Worm (Caenorhabditis elegans) whole organism, mixed stage, embryonic: ENCODE measurements around the gene pals-32.

Source experiments
- blmp-1 ChIP-seq: fragments of 150-350 bp; optimal IDR thresholded peaks from 2 replicates; lab custom pipeline; 2014; ENCODE audit warnings: missing biosample characterization, missing genetic modification characterization
- ceh-43 ChIP-seq: fragments of 200-800 bp; sonication (Bioruptor generic); optimal IDR thresholded peaks from 2 replicates; lab custom pipeline; 2018; ENCODE audit warnings: mild to moderate bottlenecking, missing genetic modification characterization, moderate library complexity, missing compliant biosample characterization
- ceh-83 ChIP-seq: fragments of 200-800 bp; sonication (Bioruptor generic); optimal IDR thresholded peaks from 2 replicates; lab custom pipeline; 2018; ENCODE audit warnings: mild to moderate bottlenecking, missing genetic modification characterization, missing compliant biosample characterization
- ces-1 ChIP-seq: fragments of 150-350 bp; optimal IDR thresholded peaks from 2 replicates; lab custom pipeline; 2014; ENCODE audit warnings: missing biosample characterization, missing genetic modification reagents, missing genetic modification characterization
- cnd-1 ChIP-seq: fragments of 200-800 bp; sonication (Bioruptor generic); optimal IDR thresholded peaks from 2 replicates; lab custom pipeline; 2018; ENCODE audit warnings: mild to moderate bottlenecking, missing genetic modification characterization, missing compliant biosample characterization
- elt-1 ChIP-seq: sonication (generic microtip); optimal IDR thresholded peaks from 2 replicates; lab custom pipeline; 2017; ENCODE audit warnings: missing genetic modification characterization, mild to moderate bottlenecking, missing compliant biosample characterization, antibody characterized with exemption, moderate library complexity, borderline replicate concordance; ENCODE audit not compliant: insufficient read depth
- elt-3 ChIP-seq: fragments of 150-350 bp; optimal IDR thresholded peaks from 2 replicates; lab custom pipeline; 2014; ENCODE audit warnings: missing biosample characterization, missing genetic modification characterization
- flh-1 ChIP-seq: fragments of 200-800 bp; sonication (Bioruptor generic); optimal IDR thresholded peaks from 2 replicates; lab custom pipeline; 2018; ENCODE audit warnings: mild to moderate bottlenecking, missing genetic modification characterization, moderate library complexity, missing compliant biosample characterization
- ham-2 ChIP-seq: fragments of 200-800 bp; sonication (Bioruptor generic); optimal IDR thresholded peaks from 2 replicates; lab custom pipeline; 2018; ENCODE audit warnings: mild to moderate bottlenecking, missing genetic modification characterization, missing compliant biosample characterization
- lin-13 ChIP-seq: fragments of 150-350 bp; optimal IDR thresholded peaks from 2 replicates; lab custom pipeline; 2014; ENCODE audit warnings: missing biosample characterization, missing genetic modification characterization
- mab-5 ChIP-seq: fragments of 150-350 bp; optimal IDR thresholded peaks from 2 replicates; lab custom pipeline; 2014; ENCODE audit warnings: missing biosample characterization, missing genetic modification characterization
- mep-1 ChIP-seq: fragments of 150-350 bp; optimal IDR thresholded peaks from 2 replicates; lab custom pipeline; 2017; ENCODE audit warnings: missing biosample characterization, missing genetic modification reagents, missing genetic modification characterization, inconsistent platforms
- mls-2 ChIP-seq: sonication (generic microtip); optimal IDR thresholded peaks from 2 replicates; lab custom pipeline; 2016; ENCODE audit warnings: mild to moderate bottlenecking, missing genetic modification characterization, moderate library complexity, missing compliant biosample characterization
- nhr-12 ChIP-seq: fragments of 150-350 bp; optimal IDR thresholded peaks from 2 replicates; lab custom pipeline; 2014; ENCODE audit warnings: missing biosample characterization, missing genetic modification characterization
- nhr-2 ChIP-seq: fragments of 150-350 bp; optimal IDR thresholded peaks from 2 replicates; lab custom pipeline; 2014; ENCODE audit warnings: missing biosample characterization, missing genetic modification characterization
- nhr-28 ChIP-seq: fragments of 150-350 bp; optimal IDR thresholded peaks from 2 replicates; lab custom pipeline; 2014; ENCODE audit warnings: missing biosample characterization, missing genetic modification characterization
- nhr-76 ChIP-seq: sonication (generic microtip); optimal IDR thresholded peaks from 2 replicates; lab custom pipeline; 2017; ENCODE audit warnings: missing biosample characterization, missing genetic modification characterization
- pha-4 ChIP-seq: fragments of 150-350 bp; optimal IDR thresholded peaks from 2 replicates; lab custom pipeline; 2018; ENCODE audit warnings: missing biosample characterization, missing genetic modification reagents, missing genetic modification characterization
- sem-2 ChIP-seq: fragments of 200-800 bp; sonication (Bioruptor generic); optimal IDR thresholded peaks from 2 replicates; lab custom pipeline; 2018; ENCODE audit warnings: mild to moderate bottlenecking, missing genetic modification characterization, missing compliant biosample characterization
- snpc-4 ChIP-seq: fragments of 150-350 bp; optimal IDR thresholded peaks from 2 replicates; lab custom pipeline; 2014; ENCODE audit warnings: missing biosample characterization, missing genetic modification characterization
- unc-120 ChIP-seq: sonication (generic microtip); optimal IDR thresholded peaks from 2 replicates; lab custom pipeline; 2017; ENCODE audit warnings: missing genetic modification characterization, missing compliant biosample characterization; ENCODE audit not compliant: poor library complexity, severe bottlenecking
- unc-62 ChIP-seq: fragments of 150-350 bp; optimal IDR thresholded peaks from 2 replicates; lab custom pipeline; 2014; ENCODE audit warnings: missing biosample characterization, missing genetic modification reagents, missing genetic modification characterization
- zip-8 ChIP-seq: fragments of 150-350 bp; optimal IDR thresholded peaks from 2 replicates; lab custom pipeline; 2014; ENCODE audit warnings: missing biosample characterization, missing genetic modification characterization
- ztf-11 ChIP-seq: fragments of 150-350 bp; optimal IDR thresholded peaks from 2 replicates; lab custom pipeline; 2014; ENCODE audit warnings: missing biosample characterization, missing genetic modification characterization

pals-32 gene

DNA sequence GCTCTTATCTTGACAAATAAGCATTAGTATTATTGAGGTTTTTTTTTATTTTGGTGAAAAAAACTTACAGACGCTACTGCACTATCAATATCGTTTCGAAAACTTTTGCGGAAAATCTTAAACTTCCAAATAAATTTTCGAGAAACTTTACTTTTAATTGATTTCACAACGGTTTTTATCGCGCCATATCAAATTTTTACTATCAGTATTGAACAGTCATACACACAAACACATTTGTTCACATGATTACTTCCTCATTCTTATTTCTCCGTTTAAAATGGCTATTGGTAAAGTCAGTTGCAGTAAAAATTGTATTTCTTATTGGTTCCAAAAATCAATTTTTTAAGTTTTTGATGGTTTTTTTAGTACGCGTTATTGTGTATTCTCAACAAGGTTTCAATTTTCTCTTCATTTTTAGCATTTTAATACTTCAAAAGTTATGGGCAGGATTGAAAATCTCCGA is at the start of gene pals-32:
Gene pals-32 (plus strand): TSS at position 413 of the 463 bp plus-strand sequence.
- TF ChIP-seq flh-1 (GFP tag; lab: Kevin White, UChicago) (no peak), blmp-1 (tag; lab: Kevin White, UChicago) (no peak), pha-4 (tag; lab: Kevin White, UChicago) (no peak)

DNA sequence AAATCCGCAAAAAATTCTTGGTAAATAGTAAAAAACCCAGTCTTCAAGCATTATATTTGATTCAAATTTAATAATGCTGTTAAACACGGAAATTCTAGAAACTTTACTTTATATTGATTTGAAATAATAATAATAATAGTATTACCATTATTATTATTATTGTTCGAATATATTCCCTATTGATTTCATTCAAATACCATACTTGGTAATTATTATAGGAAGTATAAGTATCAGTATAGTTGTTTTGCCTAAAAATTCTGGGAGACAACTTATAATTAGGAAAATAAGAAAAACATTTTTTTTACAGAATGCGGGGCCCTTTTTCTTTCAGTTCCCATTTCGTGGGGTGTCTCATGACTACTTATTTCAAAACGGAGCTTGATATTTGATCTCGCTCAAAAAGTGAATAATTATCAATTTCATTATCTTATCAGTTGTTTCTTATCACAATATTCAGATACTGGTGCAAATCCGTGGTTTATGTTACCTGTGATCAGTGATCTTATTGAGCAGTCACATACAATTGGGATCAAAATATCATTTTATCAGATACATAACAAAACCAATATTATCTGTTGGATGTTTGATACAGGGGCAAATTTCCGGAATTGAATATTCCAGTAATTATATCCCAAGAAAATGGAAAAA is 48.0 kb upstream of the pals-32 start, which contains the start of gene srj-49:
Gene srj-49 (minus strand): TSS at position 51 of the 648 bp plus-strand sequence.
- TF ChIP-seq mls-2 (tag; lab: Kevin White, UChicago) (no peak), nhr-2 (tag; lab: Kevin White, UChicago) (no peak), flh-1 (GFP tag; lab: Kevin White, UChicago) (no peak), mep-1 (no peak), mab-5 (tag; lab: Kevin White, UChicago) (no peak), snpc-4 (tag; lab: Kevin White, UChicago) (no peak), ceh-43 (GFP tag; lab: Kevin White, UChicago) (no peak)

DNA sequence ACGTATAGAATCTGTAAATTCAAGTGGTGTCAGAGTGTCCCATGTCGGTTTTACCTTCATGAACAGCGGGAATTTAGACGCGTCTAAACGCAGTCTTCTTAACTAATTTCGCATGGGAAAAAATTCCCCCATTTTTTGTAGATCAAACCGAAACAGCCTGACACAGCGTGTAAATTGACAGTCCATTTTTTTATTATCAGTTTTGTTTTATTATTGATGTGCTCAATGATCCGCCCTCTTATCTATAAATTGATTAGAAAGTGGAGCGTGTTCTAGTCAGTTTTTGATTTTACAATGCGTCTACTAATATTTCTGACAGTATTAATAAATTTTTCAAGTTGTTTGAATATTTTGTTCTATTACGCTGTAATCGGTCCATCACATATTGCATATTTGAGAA is 47.3 kb upstream of the pals-32 start, which contains the start of gene ugt-53:
Gene ugt-53 (plus strand): TSS at position 273 of the 400 bp plus-strand sequence.
- TF ChIP-seq lin-13 (tag; lab: Kevin White, UChicago) (no peak), cnd-1 (tag; lab: Kevin White, UChicago) (no peak), nhr-28 (no peak)

DNA sequence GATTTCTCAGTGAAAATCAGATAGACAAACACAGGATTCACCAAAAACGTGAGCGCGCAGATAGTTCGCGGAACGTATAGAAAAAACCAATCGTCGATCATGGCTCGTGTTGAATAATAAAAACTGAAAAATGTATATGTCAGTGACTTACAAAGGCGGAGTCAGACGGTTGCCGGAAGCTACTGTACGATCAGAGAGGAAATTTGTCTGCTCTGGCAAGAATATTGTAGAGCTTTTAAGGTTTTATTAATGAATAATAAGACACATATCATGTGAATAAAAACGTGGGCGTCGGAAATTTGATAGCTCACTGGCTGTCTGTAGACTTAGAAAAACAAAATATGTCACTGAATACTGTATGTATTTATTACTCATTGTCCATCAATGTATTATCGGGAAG is 40.9 kb upstream of the pals-32 start, which contains the start of gene srj-57:
Gene srj-57 (minus strand): TSS at position 101 of the 400 bp plus-strand sequence.
- no peak for TF ChIP-seq nhr-28
- no peak for TF ChIP-seq nhr-12 (tag; lab: Kevin White, UChicago)
- TF ChIP-seq elt-1 (tag; lab: Kevin White, UChicago): no peak
- TF ChIP-seq mep-1: no peak
- no peak for TF ChIP-seq sem-2 (GFP tag; lab: Kevin White, UChicago)
- TF ChIP-seq nhr-76: no peak
- TF ChIP-seq ham-2: no peak
- no peak for TF ChIP-seq blmp-1 (tag; lab: Kevin White, UChicago)
- TF ChIP-seq nhr-2 (tag; lab: Kevin White, UChicago): no peak

DNA sequence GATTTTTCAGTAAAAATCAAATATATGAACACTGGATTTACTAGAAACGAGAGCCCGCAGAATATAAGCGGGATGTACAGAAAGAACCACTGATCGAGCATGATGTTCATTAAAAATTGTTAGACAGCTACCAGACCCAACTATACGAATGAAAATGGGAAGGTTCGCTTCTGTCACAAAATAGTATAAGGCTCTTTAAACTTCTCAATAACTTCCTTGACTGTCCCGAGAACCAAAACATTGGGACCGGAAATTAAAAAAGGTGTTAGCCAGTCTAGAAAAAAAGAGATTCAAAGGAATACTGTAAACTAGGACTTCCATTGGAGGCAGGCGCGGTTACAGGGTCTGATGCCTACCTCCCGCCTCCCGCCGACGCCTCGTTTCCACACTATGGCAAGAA is 38.6 kb upstream of the pals-32 start, which contains the start of gene srj-55:
Gene srj-55 (minus strand): TSS at position 101 of the 400 bp plus-strand sequence.
- TF ChIP-seq mep-1 (no peak), elt-1 (tag; lab: Kevin White, UChicago) (no peak), unc-120 (no peak), flh-1 (GFP tag; lab: Kevin White, UChicago) (no peak), ztf-11 (tag; lab: Kevin White, UChicago) (no peak), ces-1 (GFP tag; lab: Kevin White, UChicago) (no peak)

DNA sequence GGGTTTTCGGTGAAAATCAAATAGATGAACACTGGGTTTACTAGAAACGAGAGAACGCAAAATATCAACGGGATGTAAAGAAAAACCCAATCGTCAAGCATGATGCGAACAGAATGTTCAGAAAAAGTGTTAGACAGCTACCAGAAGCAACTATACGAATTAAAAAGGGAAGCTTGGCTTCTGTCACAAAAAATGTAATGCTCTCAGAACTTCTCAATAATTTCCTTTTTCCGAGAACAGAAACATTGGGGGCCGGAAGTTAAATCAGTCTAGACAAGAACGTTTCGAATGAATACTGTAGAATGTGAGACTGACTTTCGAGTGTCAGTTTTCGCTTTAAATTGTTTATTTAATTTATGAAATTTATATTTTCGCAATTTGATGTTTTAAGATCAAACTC is 36.7 kb upstream of the pals-32 start, which contains the start of gene srj-54:
Gene srj-54 (minus strand): TSS at position 101 of the 400 bp plus-strand sequence.
- TF ChIP-seq elt-3 (tag; lab: Kevin White, UChicago) (no peak), elt-1 (tag; lab: Kevin White, UChicago) (no peak), nhr-12 (tag; lab: Kevin White, UChicago) (no peak), mab-5 (tag; lab: Kevin White, UChicago) (no peak), mep-1 (no peak)

DNA sequence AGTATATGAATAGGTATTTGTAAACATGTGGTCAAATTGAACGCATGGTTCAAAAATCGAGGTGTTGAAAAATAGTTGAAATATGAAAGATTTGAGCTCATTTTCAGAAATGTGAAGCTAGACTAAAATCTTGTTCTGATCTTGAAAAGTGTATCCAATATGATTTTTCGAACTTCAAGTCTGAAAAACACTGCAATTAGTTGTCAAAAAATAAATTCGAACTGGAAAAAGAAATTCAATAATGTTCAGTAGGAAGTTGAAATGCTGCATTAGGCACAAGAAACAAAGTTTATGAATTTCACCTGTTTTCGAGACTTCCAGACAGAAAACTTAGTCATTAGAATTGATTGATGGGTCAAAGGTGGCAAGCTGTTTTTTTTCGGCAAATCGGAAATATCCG is 34.9 kb upstream of the pals-32 start, which contains the start of gene srh-270:
Gene srh-270 (minus strand): TSS at position 101 of the 400 bp plus-strand sequence.
- TF ChIP-seq ceh-43 (GFP tag; lab: Kevin White, UChicago) (no peak), zip-8 (tag; lab: Kevin White, UChicago) (no peak), ceh-83 (GFP tag; lab: Kevin White, UChicago) (no peak), unc-62 (GFP tag; lab: Kevin White, UChicago) (no peak), nhr-76 (no peak)
- TF ChIP-seq, all 35 proteins: peak for 0
